Worm (Caenorhabditis elegans) whole organism, late embryonic: ENCODE data around the gene vdac-1.

ENCODE experiments used
- nfya-1 ChIP-seq: sonication (generic microtip); optimal IDR thresholded peaks from 2 replicates; lab custom pipeline; 2017; ENCODE audit warnings: missing genetic modification characterization, mild to moderate bottlenecking, missing compliant biosample characterization, antibody characterized with exemption, moderate library complexity
- tbx-2 ChIP-seq: sonication (generic microtip); optimal IDR thresholded peaks from 2 replicates; lab custom pipeline; 2016; ENCODE audit warnings: missing genetic modification characterization, missing compliant biosample characterization

ce11 chrIV:7503322-7503721 is 4.4 kb downstream of the vdac-1 start, which contains the start of gene glt-6:
- TF ChIP-seq tbx-2 (no peak), nfya-1 (tag; lab: Kevin White, UChicago) (no peak)
